Worm (Caenorhabditis elegans): Measurements from ENCODE around the gene srd-43.

ce11 chrX:13286533-13286932 lies 19.1 kb downstream of the srd-43 start, which contains the start of gene R04D3.2:
- no peak for TF ChIP-seq F37D6.2 (tag; optimal IDR thresholded peaks at IDR 0.05)
- no peak for TF ChIP-seq lin-1 (GFP tag; IDR thresholded peaks at IDR 0.05)
- TF ChIP-seq ztf-7 (tag; optimal IDR thresholded peaks at IDR 0.05), result no peak
- TF ChIP-seq ceh-44 (GFP tag; IDR thresholded peaks at IDR 0.05), result no peak
- no peak for TF ChIP-seq nhr-6 (tag; optimal IDR thresholded peaks at IDR 0.05)
- TF ChIP-seq dpl-1 (GFP tag; optimal IDR thresholded peaks at IDR 0.05), result no peak
- no peak for TF ChIP-seq snpc-4 (tag; optimal IDR thresholded peaks at IDR 0.05)
